Fruit fly (Drosophila melanogaster): Measurements from ENCODE around the gene CG42766.

DNA sequence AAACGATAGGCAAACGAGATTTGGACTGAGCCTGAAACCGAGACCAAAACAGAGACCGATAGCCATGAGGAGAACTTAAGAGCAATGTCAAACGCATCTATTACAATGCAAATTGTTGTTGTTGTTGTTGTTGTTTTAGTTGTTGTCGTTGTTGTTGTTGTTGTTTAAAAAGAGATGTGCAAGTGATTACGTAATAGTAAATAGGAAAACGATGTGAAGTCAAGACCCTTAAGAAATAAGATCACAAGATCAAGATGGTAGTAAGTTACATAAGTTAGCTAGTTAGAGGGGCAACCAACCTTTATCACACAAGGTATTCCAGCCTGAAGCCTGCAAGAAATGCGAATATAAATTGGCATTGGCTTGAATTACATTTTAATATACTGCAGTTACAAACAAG lies 26.6 kb upstream of the CG42766 start:
- TF ChIP-seq Eip93F (GFP tag; optimal IDR thresholded peaks at IDR 0.05): no peak
- no peak for TF ChIP-seq dac (GFP tag; optimal IDR thresholded peaks at IDR 0.05)
- no peak for TF ChIP-seq Hr4 (GFP tag; optimal IDR thresholded peaks at IDR 0.05)
